Fruit fly (Drosophila melanogaster): ENCODE results near the gene Bub3.

DNA sequence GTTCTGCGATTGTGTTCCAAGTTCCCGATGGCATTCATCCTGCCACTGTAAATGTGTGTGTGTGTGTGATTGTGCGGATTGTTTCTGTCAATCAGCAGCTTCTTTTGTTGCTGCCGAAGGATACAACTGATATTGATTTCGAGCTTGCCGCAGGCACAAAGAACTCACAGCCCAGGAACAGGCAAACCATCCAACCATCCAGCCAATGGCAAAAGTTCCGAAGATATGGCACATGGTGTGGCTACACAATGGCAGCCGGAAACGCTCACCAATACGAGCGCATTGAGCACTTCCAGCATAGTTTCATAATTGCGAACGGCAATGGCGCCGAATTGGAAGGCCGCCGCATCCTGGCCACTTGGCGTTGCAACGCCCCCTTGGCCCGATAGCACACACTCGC is 26.5 kb upstream of the Bub3 start:
- TF ChIP-seq CG14711 (tag; optimal IDR thresholded peaks at IDR 0.05) (no peak), cnc (optimal IDR thresholded peaks at IDR 0.05) (no peak), CG5204 (GFP tag; optimal IDR thresholded peaks at IDR 0.05) (no peak), bab1 (GFP tag; optimal IDR thresholded peaks at IDR 0.05) (no peak), toe (GFP tag; optimal IDR thresholded peaks at IDR 0.05) (no peak), CG7045 (GFP tag; optimal IDR thresholded peaks at IDR 0.05) (no peak), CG11617 (GFP tag; optimal IDR thresholded peaks at IDR 0.05) (no peak), kay (GFP tag; ENCODE audit: borderline replicate concordance) (no peak), CG33017 (tag; optimal IDR thresholded peaks at IDR 0.05) (no peak), CG12768 (GFP tag; optimal IDR thresholded peaks at IDR 0.05) (no peak), CG7101 (tag; optimal IDR thresholded peaks at IDR 0.05) (no peak), tj (GFP tag; optimal IDR thresholded peaks at IDR 0.05) (no peak), Hr96 (GFP tag; optimal IDR thresholded peaks at IDR 0.05) (no peak)
